Worm (Caenorhabditis elegans) whole organism, dauer: ENCODE results near the gene tbc-17.

Source experiments
- unc-62 ChIP-seq: sonication (generic microtip); optimal IDR thresholded peaks from 2 replicates; lab custom pipeline; 2017; ENCODE audit warnings: missing biosample characterization, missing genetic modification reagents, missing genetic modification characterization

tbc-17 gene

DNA sequence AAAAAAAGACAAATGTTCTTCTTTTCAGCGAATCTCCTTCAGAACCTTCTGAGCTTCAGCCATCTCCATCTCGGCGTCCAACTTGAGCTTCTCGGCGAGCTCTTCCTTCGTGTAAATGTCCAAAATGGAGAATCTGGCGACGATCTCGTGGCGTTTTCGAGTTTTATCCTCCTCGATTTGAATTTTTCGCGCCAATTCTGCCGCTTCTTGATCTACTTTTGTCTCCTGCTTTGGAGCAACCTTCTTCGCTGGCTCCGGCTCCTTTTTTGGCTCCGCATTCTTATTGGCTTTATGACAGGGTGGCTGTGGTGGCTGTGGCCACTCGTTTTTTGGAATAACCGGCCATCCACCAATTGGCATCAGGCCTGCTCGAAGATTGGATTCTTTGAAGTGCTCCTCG, 20.9 kb upstream of the tbc-17 start:
- TF ChIP-seq unc-62 (GFP tag; lab: Kevin White, UChicago) = no peak

DNA sequence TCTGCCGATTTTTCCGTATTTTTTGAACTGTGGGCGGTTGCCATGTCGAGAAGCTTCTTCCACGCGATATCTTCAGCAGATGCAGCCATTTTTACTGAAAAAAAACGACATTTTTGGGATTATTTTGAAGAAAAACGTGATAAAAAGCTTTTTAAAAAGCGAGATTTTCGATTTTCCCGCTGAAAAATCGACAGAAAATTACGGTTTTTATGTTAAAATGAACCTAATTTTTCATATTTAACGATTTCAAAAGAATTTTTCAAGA, 16.6 kb upstream of the tbc-17 start, which contains the start of gene Y38E10A.22:
Y38E10A.22 (minus strand) TSS at position 101 of the 265 bp plus-strand sequence.
- no peak for TF ChIP-seq unc-62 (GFP tag; lab: Kevin White, UChicago)

DNA sequence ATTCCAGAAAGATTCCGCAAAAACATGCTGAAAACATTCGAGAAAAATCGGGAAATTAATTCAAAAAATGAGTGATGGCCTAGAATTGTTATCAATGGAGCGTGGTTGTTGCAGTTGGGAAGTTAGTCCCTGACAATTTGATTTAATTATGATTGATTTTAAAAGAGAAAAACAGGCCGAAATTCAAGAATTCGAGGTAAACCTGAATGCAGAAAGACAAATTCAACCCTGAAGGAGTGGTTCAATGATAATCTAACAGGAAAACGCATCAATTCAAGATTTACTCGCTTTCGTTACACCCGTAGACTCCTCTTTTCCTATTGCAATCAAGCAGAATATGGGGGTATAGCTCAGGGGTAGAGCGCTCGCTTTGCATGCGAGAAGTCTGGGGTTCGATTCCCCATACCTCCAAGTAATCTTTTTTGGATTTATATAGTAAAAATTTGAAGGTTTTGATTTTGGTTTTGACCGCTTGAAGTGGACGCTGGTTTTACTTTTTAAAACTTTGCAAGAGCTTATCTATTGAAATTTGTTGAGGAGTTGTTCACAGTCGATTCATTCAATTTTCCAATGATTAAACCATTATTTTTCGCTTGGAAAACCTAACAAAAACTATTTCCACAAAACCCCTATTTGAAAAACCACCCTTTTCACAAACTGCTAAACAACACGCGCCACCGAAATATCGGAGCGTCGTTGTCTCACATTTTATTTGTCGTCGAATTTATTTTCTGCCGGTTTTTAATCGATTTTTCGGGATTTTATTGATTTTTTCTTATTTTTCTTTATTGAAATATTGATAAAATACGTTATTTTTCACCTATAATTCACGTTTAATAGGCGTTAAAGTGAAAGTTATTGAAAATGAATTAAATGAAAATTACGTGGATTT, 16.0 kb upstream of the tbc-17 start:
- no peak for TF ChIP-seq unc-62 (GFP tag; lab: Kevin White, UChicago)

DNA sequence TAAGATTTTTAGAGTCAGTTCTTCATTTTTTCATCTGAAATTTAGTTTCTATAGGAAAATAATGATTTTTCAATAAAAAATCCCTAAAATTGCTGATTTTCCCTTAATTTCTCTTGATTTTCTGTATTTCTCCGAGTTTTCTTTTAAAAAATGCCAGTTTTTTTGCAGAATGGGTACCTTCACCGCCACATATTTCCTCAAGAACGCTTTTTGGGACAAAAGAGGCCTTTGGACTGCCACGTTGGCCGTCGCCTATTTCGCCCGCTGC, 15.4 kb upstream of the tbc-17 start, which contains the start of gene Y38E10A.24:
Y38E10A.24 (plus strand) TSS at position 169 of the 268 bp plus-strand sequence.
- no peak for TF ChIP-seq unc-62 (GFP tag; lab: Kevin White, UChicago)

DNA sequence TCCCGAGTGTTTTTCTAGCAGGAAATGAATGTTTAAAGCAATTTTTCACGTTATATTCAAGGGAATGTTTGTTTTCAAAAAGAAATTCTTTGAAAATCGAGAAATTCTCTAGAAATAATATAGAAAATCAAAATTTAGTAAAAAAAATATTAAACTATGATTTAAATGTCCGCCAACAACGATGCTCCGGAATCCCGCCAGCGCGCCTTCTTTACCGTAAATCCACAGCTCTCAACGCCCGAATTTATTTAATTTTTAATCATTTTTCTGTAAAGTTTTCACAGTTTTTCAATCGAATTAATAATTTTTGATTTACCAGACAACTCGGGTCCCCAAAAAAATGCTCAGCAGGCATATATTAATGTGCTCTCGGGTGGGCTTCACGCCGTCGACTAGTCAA, 14.6 kb upstream of the tbc-17 start, which contains the start of the genes Y38E10A.33 and cox-10:
Y38E10A.33 (minus strand) TSS at position 12 of the 400 bp plus-strand sequence.
cox-10 (plus strand) TSS at position 320 of the 400 bp plus-strand sequence.
- no peak for TF ChIP-seq unc-62 (GFP tag; lab: Kevin White, UChicago)

DNA sequence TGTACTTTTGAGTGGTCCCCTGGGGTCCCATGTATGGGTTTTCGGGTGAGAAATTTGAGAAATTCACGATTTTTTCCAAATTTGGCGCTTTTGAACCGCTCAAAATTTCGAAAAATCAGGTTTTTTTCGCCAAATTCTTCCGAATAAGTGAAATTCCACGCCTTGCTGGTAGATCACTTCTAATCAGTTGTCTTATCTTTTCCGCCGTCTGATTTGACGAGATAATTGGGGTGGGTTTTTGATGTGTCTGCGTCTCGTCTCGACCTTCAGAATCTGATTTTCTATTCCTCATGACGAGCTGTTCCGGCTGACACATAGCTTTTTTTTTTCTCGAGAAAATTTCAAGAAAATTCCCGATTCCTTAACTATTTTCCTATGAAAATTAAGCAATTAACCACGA, 4.9 kb upstream of the tbc-17 start:
- TF ChIP-seq unc-62 (GFP tag; lab: Kevin White, UChicago) = no peak

ce11 chrII:12690905-12691304, 3.3 kb upstream of the tbc-17 start:
- TF ChIP-seq unc-62 (GFP tag; lab: Kevin White, UChicago) = no peak

DNA sequence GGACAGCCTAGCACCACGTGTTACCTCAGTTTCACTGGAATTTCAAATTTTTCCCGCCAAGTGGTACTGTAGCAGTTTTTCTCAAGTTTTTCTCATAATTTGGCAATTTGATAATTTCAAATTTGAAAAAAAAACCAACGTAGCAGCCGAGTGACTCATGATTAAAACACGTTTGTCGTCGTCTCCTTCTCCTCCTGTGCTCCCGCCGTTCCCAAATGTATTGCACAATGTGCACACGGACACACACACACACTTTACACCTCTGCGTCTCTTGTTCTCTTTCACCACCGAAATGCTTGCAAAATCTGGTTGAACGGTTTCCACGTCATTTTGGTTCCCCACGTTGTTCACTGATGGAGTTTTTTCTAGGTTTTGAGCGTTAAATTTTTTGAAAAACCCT, 2.9 kb upstream of the tbc-17 start:
- TF ChIP-seq unc-62 (GFP tag; lab: Kevin White, UChicago) = no peak

- no peak for TF ChIP-seq unc-62 (GFP tag; lab: Kevin White, UChicago)
These were observed 1.5 kb upstream of the tbc-17 start for ce11 chrII:12692694-12693093.

ce11 chrII:12696116-12696515, 1.9 kb downstream of the tbc-17 start:
- no peak for TF ChIP-seq unc-62 (GFP tag; lab: Kevin White, UChicago)

ce11 chrII:12711490-12711889, 17.3 kb downstream of the tbc-17 start:
- no peak for TF ChIP-seq unc-62 (GFP tag; lab: Kevin White, UChicago)

- TF ChIP-seq unc-62 (GFP tag; lab: Kevin White, UChicago) = no peak
These were observed 21.6 kb downstream of the tbc-17 start for ce11 chrII:12715757-12716350.

DNA sequence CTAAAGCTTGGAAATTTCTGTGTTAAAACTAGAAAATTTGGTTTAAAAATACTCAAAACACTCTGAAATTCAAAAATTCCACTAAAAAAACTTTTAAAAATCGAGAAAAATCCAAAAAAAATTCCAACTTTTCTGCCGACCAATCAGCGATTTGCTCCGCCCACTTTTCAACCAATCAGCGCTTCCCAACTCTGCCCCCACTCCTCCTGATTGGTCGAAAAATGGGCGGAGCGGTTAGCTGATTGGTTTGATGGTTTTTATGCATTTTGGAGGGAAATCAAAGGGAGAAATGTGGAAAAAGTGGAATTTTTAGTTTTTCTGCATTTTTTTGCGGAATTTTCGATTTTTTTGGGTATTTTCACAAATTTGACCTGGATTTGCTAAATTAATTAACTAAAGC, 27.8 kb downstream of the tbc-17 start:
- TF ChIP-seq unc-62 (GFP tag; lab: Kevin White, UChicago) = no peak

DNA sequence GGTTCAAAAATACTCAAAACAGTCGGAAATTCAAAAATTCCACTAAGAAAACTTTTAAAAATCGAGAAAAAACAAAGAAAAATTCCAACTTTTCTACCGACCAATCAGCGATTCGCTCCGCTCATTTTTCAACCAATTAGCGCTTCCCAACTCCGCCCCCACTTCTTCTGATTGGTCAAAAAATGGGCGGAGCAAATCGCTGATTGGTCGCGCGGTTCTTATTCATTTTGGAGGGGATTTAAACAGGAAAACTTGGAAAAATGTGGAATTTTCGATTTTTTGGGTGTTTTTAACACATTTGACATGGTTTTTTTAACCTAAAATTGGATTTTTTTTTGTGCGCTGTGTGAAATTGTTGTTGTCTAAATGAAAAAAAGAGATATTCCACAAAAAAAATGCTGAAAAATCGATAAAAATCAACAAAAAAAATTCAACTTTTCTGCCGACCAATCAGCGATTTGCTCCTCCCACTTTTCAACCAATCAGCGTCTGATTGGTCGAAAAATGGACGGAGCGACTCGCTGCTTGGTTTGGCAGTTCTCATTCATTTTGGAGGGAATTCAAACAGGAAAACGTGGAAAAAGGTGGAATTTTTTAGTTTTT, 28.6 kb downstream of the tbc-17 start:
- no peak for TF ChIP-seq unc-62 (GFP tag; lab: Kevin White, UChicago)

DNA sequence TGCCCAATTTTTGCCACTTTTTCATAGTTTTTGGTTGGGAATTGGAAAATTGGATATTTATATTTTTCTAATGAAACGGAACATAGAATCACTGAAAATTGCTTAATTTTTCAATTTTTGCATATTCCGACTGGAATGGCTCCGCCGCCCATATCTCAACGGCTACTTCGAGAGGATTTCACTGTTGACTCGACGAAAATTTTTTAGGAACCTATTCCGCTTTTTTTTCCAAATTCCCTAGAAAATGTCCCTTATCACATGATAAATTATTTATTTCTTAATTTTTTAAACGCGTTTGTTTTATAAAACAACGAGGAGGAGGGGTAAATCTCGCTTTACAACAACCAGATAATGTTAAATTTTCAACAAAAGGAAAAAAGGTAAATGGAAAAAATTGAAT, 32.5 kb downstream of the tbc-17 start:
- TF ChIP-seq unc-62 (GFP tag; lab: Kevin White, UChicago) = no peak

DNA sequence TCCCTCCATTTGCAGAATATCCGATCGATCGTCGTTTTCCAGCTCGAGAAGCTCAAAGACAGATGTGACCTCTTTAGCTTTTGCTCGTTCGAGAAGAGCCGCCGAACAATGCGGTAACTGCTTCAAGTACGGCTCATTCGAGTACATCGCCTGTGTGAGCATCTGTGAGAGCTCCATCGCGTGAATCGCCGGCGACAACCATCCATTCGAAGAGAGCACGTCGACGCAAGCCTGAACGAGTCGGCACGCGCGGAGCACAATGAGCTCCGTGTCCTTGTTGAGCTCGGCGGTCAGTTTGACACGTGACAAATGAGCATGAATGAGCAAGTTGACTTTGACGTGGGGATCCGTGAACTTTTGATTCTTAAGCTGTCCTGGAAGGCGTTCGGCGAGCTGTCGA, 33.7 kb downstream of the tbc-17 start:
- TF ChIP-seq unc-62 (GFP tag; lab: Kevin White, UChicago) = no peak

- no peak for TF ChIP-seq unc-62 (GFP tag; lab: Kevin White, UChicago)
These were observed 34.4 kb downstream of the tbc-17 start for ce11 chrII:12728608-12729007.
